Worm (Caenorhabditis elegans): ENCODE results near the gene F35G12.7.

ce11 chrIII:4555345-4555744 is 31.8 kb downstream of the F35G12.7 start:
- no peak for TF ChIP-seq ama-1 (optimal IDR thresholded peaks at IDR 0.05)
- TF ChIP-seq ets-7 (tag; optimal IDR thresholded peaks at IDR 0.05), result no peak
- TF ChIP-seq hmg-4 (GFP tag; optimal IDR thresholded peaks at IDR 0.05), result no peak
- TF ChIP-seq scrt-1 (GFP tag; IDR thresholded peaks at IDR 0.05), result no peak
- no peak for TF ChIP-seq F13C5.2 (tag; optimal IDR thresholded peaks at IDR 0.05)
- no peak for TF ChIP-seq ceh-13 (GFP tag; optimal IDR thresholded peaks at IDR 0.05)
- TF ChIP-seq flt-1 (GFP tag; IDR thresholded peaks at IDR 0.05), result no peak
- no peak for TF ChIP-seq hmbx-1 (tag; optimal IDR thresholded peaks at IDR 0.05)
- no peak for TF ChIP-seq hnd-1 (tag; optimal IDR thresholded peaks at IDR 0.05)
- no peak for TF ChIP-seq B0310.2 (tag; optimal IDR thresholded peaks at IDR 0.05)
- TF ChIP-seq tbx-37 (GFP tag; conservative IDR thresholded peaks at IDR 0.05), result no peak
- no peak for TF ChIP-seq ceh-36 (tag; optimal IDR thresholded peaks at IDR 0.05)
- TF ChIP-seq pes-1 (GFP tag; IDR thresholded peaks at IDR 0.05), result no peak

All from whole organism, early embryonic.